Worm (Caenorhabditis elegans) whole organism, L4 larva: ENCODE measurements around the gene rps-28.
A peak's percentile ranks its signal among the peaks of the same experiment; 100 is the strongest.

Experiments
- Y5F2A.4 ChIP-seq: fragments of 200-800 bp; sonication (Bioruptor generic); optimal IDR thresholded peaks from 2 replicates; lab custom pipeline; 2018; ENCODE audit warnings: mild to moderate bottlenecking, missing genetic modification characterization, missing compliant biosample characterization
- ZK337.2 ChIP-seq: fragments of 200-800 bp; sonication (Bioruptor generic); IDR thresholded peaks from 2 replicates; pipeline ENCODE4 v1.3.6; 2022; ENCODE audit warnings: missing genetic modification reagents, missing genetic modification characterization, missing compliant biosample characterization
- aha-1 ChIP-seq: fragments of 150-350 bp; peaks from one replicate; lab custom pipeline; 2014; ENCODE audit warnings: missing biosample characterization, missing genetic modification characterization
- attf-4 ChIP-seq: sonication (generic microtip); optimal IDR thresholded peaks from 3 replicates; lab custom pipeline; 2017; ENCODE audit warnings: missing biosample characterization, missing genetic modification characterization
- ceh-32 ChIP-seq: sonication (generic microtip); optimal IDR thresholded peaks from 2 replicates; lab custom pipeline; 2016; ENCODE audit warnings: mild to moderate bottlenecking, missing genetic modification characterization, missing compliant biosample characterization; ENCODE audit not compliant: poor library complexity
- ces-1 ChIP-seq: fragments of 150-350 bp; sonication (generic microtip); optimal IDR thresholded peaks from 4 replicates; lab custom pipeline; 2014; ENCODE audit warnings: missing biosample characterization, missing genetic modification reagents, missing genetic modification characterization
- ctbp-1 ChIP-seq: fragments of 200-800 bp; sonication (Bioruptor generic); IDR thresholded peaks from 2 replicates; pipeline ENCODE4 v1.3.6; 2022; ENCODE audit warnings: missing genetic modification reagents, missing genetic modification characterization, missing compliant biosample characterization
- daf-12 ChIP-seq: fragments of 150-350 bp; optimal IDR thresholded peaks from 2 replicates; lab custom pipeline; 2014; ENCODE audit warnings: missing biosample characterization, missing genetic modification reagents, missing genetic modification characterization
- dmd-8 ChIP-seq: fragments of 200-800 bp; sonication (Bioruptor generic); IDR thresholded peaks from 2 replicates; pipeline ENCODE4 v1.3.6; 2022; ENCODE audit warnings: missing genetic modification characterization, missing compliant biosample characterization
- duxl-1 ChIP-seq: sonication (generic microtip); optimal IDR thresholded peaks from 2 replicates; lab custom pipeline; 2016; ENCODE audit warnings: mild to moderate bottlenecking, missing genetic modification characterization, moderate library complexity, missing compliant biosample characterization; ENCODE audit not compliant: poor library complexity
- egl-27 ChIP-seq: sonication (generic microtip); optimal IDR thresholded peaks from 3 replicates; lab custom pipeline; 2017; ENCODE audit warnings: missing biosample characterization, missing genetic modification reagents, missing genetic modification characterization
- egl-43 ChIP-seq: fragments of 200-800 bp; sonication (Bioruptor generic); IDR thresholded peaks from 2 replicates; pipeline ENCODE4 v1.3.6; 2022; ENCODE audit warnings: missing genetic modification reagents, missing genetic modification characterization, missing compliant biosample characterization
- fkh-10 ChIP-seq: fragments of 150-350 bp; optimal IDR thresholded peaks from 2 replicates; lab custom pipeline; 2014; ENCODE audit warnings: missing biosample characterization, missing genetic modification reagents, missing genetic modification characterization
- lin-39 ChIP-seq: fragments of 150-350 bp; optimal IDR thresholded peaks from 2 replicates; lab custom pipeline; 2014; ENCODE audit warnings: missing biosample characterization, missing genetic modification reagents, missing genetic modification characterization
- madf-5 ChIP-seq, 2 experiments: fragments of 200-800 bp; sonication (Bioruptor generic); IDR thresholded peaks; 2 replicates each; pipeline ENCODE4 v1.3.6; 2022; ENCODE audit warnings: missing compliant biosample characterization in 2 of 2, missing genetic modification characterization in 2 of 2
- madf-9 ChIP-seq: fragments of 200-800 bp; sonication (Bioruptor generic); conservative IDR thresholded peaks from 2 replicates; pipeline ENCODE4 v1.3.6; 2022; ENCODE audit warnings: missing genetic modification reagents, missing genetic modification characterization, missing compliant biosample characterization
- nhr-10 ChIP-seq: fragments of 150-350 bp; optimal IDR thresholded peaks from 2 replicates; lab custom pipeline; 2014; ENCODE audit warnings: missing biosample characterization, missing genetic modification characterization
- nhr-102 ChIP-seq: sonication (generic microtip); optimal IDR thresholded peaks from 2 replicates; lab custom pipeline; 2016; ENCODE audit warnings: mild to moderate bottlenecking, missing genetic modification characterization, moderate library complexity, missing compliant biosample characterization
- nhr-42 ChIP-seq: fragments of 200-800 bp; sonication (Bioruptor generic); IDR thresholded peaks from 2 replicates; pipeline ENCODE4 v1.3.6; 2022; ENCODE audit warnings: missing genetic modification characterization, missing compliant biosample characterization
- nhr-77 ChIP-seq: fragments of 150-350 bp; optimal IDR thresholded peaks from 2 replicates; lab custom pipeline; 2014; ENCODE audit warnings: missing biosample characterization, missing genetic modification characterization
- sdz-12 ChIP-seq: fragments of 200-800 bp; sonication (Bioruptor generic); optimal IDR thresholded peaks from 2 replicates; lab custom pipeline; 2018; ENCODE audit warnings: mild to moderate bottlenecking, missing genetic modification characterization, missing compliant biosample characterization
- set-16 ChIP-seq: fragments of 200-800 bp; sonication (Bioruptor generic); IDR thresholded peaks from 2 replicates; pipeline ENCODE4 v1.3.6; 2022; ENCODE audit warnings: missing genetic modification reagents, missing genetic modification characterization, missing compliant biosample characterization
- vab-7 ChIP-seq: fragments of 200-800 bp; sonication (Bioruptor generic); IDR thresholded peaks from 2 replicates; pipeline ENCODE4 v1.3.6; 2022; ENCODE audit warnings: missing genetic modification reagents, missing genetic modification characterization, missing compliant biosample characterization
- zfp-2 ChIP-seq: sonication (generic microtip); optimal IDR thresholded peaks from 2 replicates; lab custom pipeline; 2016; ENCODE audit warnings: mild to moderate bottlenecking, missing genetic modification characterization, missing compliant biosample characterization
- zip-2 ChIP-seq: fragments of 150-350 bp; optimal IDR thresholded peaks from 2 replicates; lab custom pipeline; 2014; ENCODE audit warnings: missing biosample characterization, missing genetic modification characterization

Gene rps-28

DNA sequence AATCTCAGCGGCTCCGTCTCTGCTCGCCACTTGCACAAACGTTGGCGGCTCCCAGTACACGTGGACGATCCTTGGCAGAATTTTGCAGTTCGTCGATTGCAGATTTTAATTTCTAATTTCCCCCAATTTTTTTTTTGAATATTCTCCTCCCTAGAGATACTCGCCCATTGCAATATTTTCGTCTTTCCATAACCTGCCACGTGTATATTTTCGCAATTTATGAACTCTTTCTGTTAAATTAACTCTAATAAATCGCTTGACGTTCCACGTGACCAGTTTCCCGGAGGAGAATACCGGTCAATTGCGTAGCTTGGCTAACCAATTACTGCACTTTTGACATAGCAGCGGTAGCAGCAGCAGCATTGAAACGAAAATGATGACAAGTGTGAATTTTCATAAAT, 48.9 kb downstream of the rps-28 start (continued):
- no peak for TF ChIP-seq lin-39 (tag; lab: Kevin White, UChicago)
- no peak for TF ChIP-seq ctbp-1 (GFP tag; lab: Robert Waterston, UW)
- TF ChIP-seq egl-27 (tag; lab: Kevin White, UChicago), result no peak
- TF ChIP-seq zfp-2 (tag; lab: Kevin White, UChicago), result no peak
- TF ChIP-seq nhr-42 (GFP tag; lab: Robert Waterston, UW), result no peak
- no peak for TF ChIP-seq nhr-102 (tag; lab: Kevin White, UChicago)

DNA sequence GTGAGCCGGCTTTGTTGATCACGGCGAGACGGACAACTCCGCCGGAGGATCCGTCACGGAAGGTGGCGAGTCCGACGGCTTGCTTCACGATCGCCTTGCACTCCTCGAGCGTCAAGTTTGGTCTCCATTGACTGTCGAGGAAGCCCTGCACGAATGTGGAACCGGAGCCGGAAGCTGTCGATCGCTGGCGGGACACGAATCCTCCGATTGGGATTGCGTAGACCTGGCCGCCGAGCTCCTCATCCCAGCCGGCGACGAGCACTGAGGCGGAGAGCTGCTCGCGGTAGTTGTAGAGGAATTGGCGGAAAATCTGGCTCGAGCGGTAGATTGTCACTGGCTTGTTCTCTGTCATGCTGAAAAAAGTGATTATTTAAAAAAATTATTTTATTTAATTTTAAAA, 49.5 kb downstream of the rps-28 start:
- no peak for TF ChIP-seq ceh-32 (tag; lab: Kevin White, UChicago)
- TF ChIP-seq madf-9, result no peak
- TF ChIP-seq egl-43 (GFP tag; lab: Robert Waterston, UW), result 0 out of 2 replicates have a peak, but pooled peaks have one; percentile 6
- no peak for TF ChIP-seq madf-5 (GFP tag; IDR thresholded peaks at IDR 0.05; lab: Robert Waterston, UW)
- TF ChIP-seq ZK337.2 (GFP tag; lab: Robert Waterston, UW), result no peak
- no peak for TF ChIP-seq zip-2
- no peak for TF ChIP-seq nhr-77 (tag; lab: Kevin White, UChicago)
- TF ChIP-seq sdz-12, result no peak
- TF ChIP-seq duxl-1 (tag; lab: Kevin White, UChicago), result no peak
- TF ChIP-seq dmd-8 (GFP tag; lab: Robert Waterston, UW), result 0 out of 2 replicates have a peak, but pooled peaks have one; percentile 42
- TF ChIP-seq fkh-10, result no peak
- no peak for TF ChIP-seq aha-1
- no peak for TF ChIP-seq Y5F2A.4
- no peak for TF ChIP-seq attf-4 (tag; lab: Kevin White, UChicago)
- TF ChIP-seq set-16 (GFP tag; lab: Robert Waterston, UW), result peak; percentile 96
- TF ChIP-seq nhr-10 (tag; lab: Kevin White, UChicago), result no peak
- no peak for TF ChIP-seq vab-7 (GFP tag; lab: Robert Waterston, UW)
- no peak for TF ChIP-seq daf-12 (tag; lab: Kevin White, UChicago)
- no peak for TF ChIP-seq ces-1 (GFP tag; lab: Kevin White, UChicago)
